Worm (Caenorhabditis elegans) whole organism, young adult: ENCODE results near the gene srx-85.

Experiments
- B0261.1 ChIP-seq: sonication (generic microtip); optimal IDR thresholded peaks from 2 replicates; lab custom pipeline; 2016; ENCODE audit warnings: mild to moderate bottlenecking, missing genetic modification characterization, moderate library complexity, missing compliant biosample characterization
- ZK185.1 ChIP-seq: sonication (generic microtip); optimal IDR thresholded peaks from 2 replicates; lab custom pipeline; 2016; ENCODE audit warnings: mild to moderate bottlenecking, missing genetic modification characterization, missing compliant biosample characterization; ENCODE audit not compliant: poor library complexity, severe bottlenecking
- ama-1 ChIP-seq, 3 experiments: fragments of 150-350 bp in 1 of 3; sonication (generic microtip) in 2 of 3; optimal IDR thresholded peaks; 2 replicates each; lab custom pipeline; 2014 to 2018; ENCODE audit warnings: missing biosample characterization in 2 of 3, missing genetic modification characterization in 2 of 3, missing genetic modification reagents in 2 of 3
- dpff-1 ChIP-seq: sonication (generic microtip); optimal IDR thresholded peaks from 2 replicates; lab custom pipeline; 2017; ENCODE audit warnings: mild to moderate bottlenecking, missing genetic modification characterization, missing compliant biosample characterization
- fkh-3 ChIP-seq: sonication (generic microtip); optimal IDR thresholded peaks from 2 replicates; lab custom pipeline; 2016; ENCODE audit warnings: mild to moderate bottlenecking, missing genetic modification characterization, missing compliant biosample characterization
- let-526 ChIP-seq: fragments of 200-800 bp; sonication (Bioruptor generic); IDR thresholded peaks from 2 replicates; pipeline ENCODE4 v1.3.6; 2022; ENCODE audit warnings: missing genetic modification reagents, missing genetic modification characterization, missing compliant biosample characterization
- nhr-80 ChIP-seq: sonication (generic microtip); optimal IDR thresholded peaks from 2 replicates; lab custom pipeline; 2016; ENCODE audit warnings: missing genetic modification characterization, missing compliant biosample characterization
- sea-2 ChIP-seq: fragments of 200-800 bp; sonication (Bioruptor generic); IDR thresholded peaks from 2 replicates; pipeline ENCODE4 v1.3.6; 2022; ENCODE audit warnings: missing genetic modification characterization, missing compliant biosample characterization
- snpc-4 ChIP-seq, 5 experiments: fragments of 150-350 bp in 1 of 5; sonication (generic microtip) in 4 of 5; optimal IDR thresholded peaks; 2 replicates each; lab custom pipeline; 2014 to 2018; ENCODE audit warnings: missing genetic modification characterization in 5 of 5, missing biosample characterization in 3 of 5, antibody characterized with exemption in 2 of 5, mild to moderate bottlenecking in 2 of 5, missing compliant biosample characterization in 2 of 5, missing genotype in 2 of 5, moderate library complexity in 2 of 5, missing genetic modification reagents in 1 of 5
- unc-130 ChIP-seq: sonication (generic microtip); optimal IDR thresholded peaks from 2 replicates; lab custom pipeline; 2016; ENCODE audit warnings: missing genetic modification reagents, missing genetic modification characterization, missing compliant biosample characterization

DNA sequence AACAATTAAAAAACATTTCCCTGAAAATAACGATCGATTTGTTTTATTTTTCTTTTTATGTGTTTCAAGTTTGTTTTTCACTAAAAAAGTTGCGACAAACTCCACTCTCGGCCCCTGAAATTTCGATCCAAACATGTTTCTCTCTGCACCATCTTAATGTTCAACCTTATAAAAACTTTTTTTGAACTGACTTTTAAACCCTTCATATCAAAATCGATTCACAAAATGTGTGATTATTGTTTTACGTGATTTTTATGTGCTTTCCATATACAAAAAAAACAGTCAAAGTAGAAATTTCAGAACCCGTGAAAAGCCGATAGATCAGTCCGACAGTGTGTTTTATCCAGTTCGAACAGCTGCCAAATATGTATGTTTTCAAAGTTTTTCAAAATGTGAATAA, 24.9 kb upstream of the srx-85 start, which contains the start of gene ccch-1:
- no peak for TF ChIP-seq ama-1 (optimal IDR thresholded peaks at IDR 0.05; lab: Kevin White, UChicago)
- no peak for TF ChIP-seq ama-1 (GFP tag; optimal IDR thresholded peaks at IDR 0.05; lab: Kevin White, UChicago)
- no peak for TF ChIP-seq sea-2 (GFP tag; lab: Robert Waterston, UW)
- no peak for TF ChIP-seq unc-130 (GFP tag; lab: Kevin White, UChicago)
- TF ChIP-seq B0261.1 (tag; lab: Kevin White, UChicago), result no peak
- TF ChIP-seq let-526, result no peak
- TF ChIP-seq snpc-4 (GFP tag; optimal IDR thresholded peaks at IDR 0.05; lab: Kevin White, UChicago), result no peak
- no peak for TF ChIP-seq snpc-4 (tag; optimal IDR thresholded peaks at IDR 0.05; lab: Kevin White, UChicago)
- TF ChIP-seq fkh-3 (tag; lab: Kevin White, UChicago), result no peak
- no peak for TF ChIP-seq dpff-1 (tag; lab: Kevin White, UChicago)
- no peak for TF ChIP-seq ZK185.1 (tag; lab: Kevin White, UChicago)
- no peak for TF ChIP-seq nhr-80 (tag; lab: Kevin White, UChicago)
